Worm (Caenorhabditis elegans) whole organism, L4 larva: ENCODE measurements around the gene Y53C12B.1.
A peak's percentile ranks its signal among the peaks of the same experiment; 100 is the strongest.

Source experiments
- D1046.2 ChIP-seq: fragments of 200-800 bp; sonication (Bioruptor generic); IDR thresholded peaks from 2 replicates; pipeline ENCODE4 v1.3.6; 2022; ENCODE audit warnings: missing genetic modification characterization, missing compliant biosample characterization
- F26F4.8 ChIP-seq: fragments of 200-800 bp; sonication (Bioruptor generic); conservative IDR thresholded peaks from 2 replicates; pipeline ENCODE4 v1.3.6; 2022; ENCODE audit warnings: missing genetic modification characterization, missing compliant biosample characterization
- F49E8.2 ChIP-seq: sonication (generic microtip); optimal IDR thresholded peaks from 2 replicates; lab custom pipeline; 2016; ENCODE audit warnings: missing compliant biosample characterization, mild to moderate bottlenecking, missing genetic modification characterization, borderline replicate concordance
- T26A8.4 ChIP-seq: fragments of 200-800 bp; sonication (Bioruptor generic); IDR thresholded peaks from 2 replicates; pipeline ENCODE4 v1.3.6; 2022; ENCODE audit warnings: missing genetic modification characterization, missing compliant biosample characterization
- ZK337.2 ChIP-seq: fragments of 200-800 bp; sonication (Bioruptor generic); IDR thresholded peaks from 2 replicates; pipeline ENCODE4 v1.3.6; 2022; ENCODE audit warnings: missing genetic modification reagents, missing genetic modification characterization, missing compliant biosample characterization
- aha-1 ChIP-seq: fragments of 150-350 bp; peaks from one replicate; lab custom pipeline; 2014; ENCODE audit warnings: missing biosample characterization, missing genetic modification characterization
- attf-4 ChIP-seq: sonication (generic microtip); optimal IDR thresholded peaks from 3 replicates; lab custom pipeline; 2017; ENCODE audit warnings: missing biosample characterization, missing genetic modification characterization
- ceh-20 ChIP-seq: fragments of 200-800 bp; sonication (Bioruptor generic); IDR thresholded peaks from 2 replicates; pipeline ENCODE4 v1.3.6; 2022; ENCODE audit warnings: missing genetic modification reagents, missing genetic modification characterization, missing compliant biosample characterization
- ceh-28 ChIP-seq: fragments of 150-350 bp; optimal IDR thresholded peaks from 2 replicates; lab custom pipeline; 2014; ENCODE audit warnings: missing biosample characterization, missing genetic modification reagents, missing genetic modification characterization
- ceh-32 ChIP-seq: sonication (generic microtip); optimal IDR thresholded peaks from 2 replicates; lab custom pipeline; 2016; ENCODE audit warnings: mild to moderate bottlenecking, missing genetic modification characterization, missing compliant biosample characterization; ENCODE audit not compliant: poor library complexity
- ceh-62 ChIP-seq: sonication (generic microtip); optimal IDR thresholded peaks from 2 replicates; lab custom pipeline; 2017; ENCODE audit warnings: missing biosample characterization, missing genetic modification characterization
- ceh-82 ChIP-seq: sonication (generic microtip); optimal IDR thresholded peaks from 2 replicates; lab custom pipeline; 2017; ENCODE audit warnings: missing biosample characterization, missing genetic modification characterization
- cey-2 ChIP-seq: sonication (generic microtip); optimal IDR thresholded peaks from 3 replicates; lab custom pipeline; 2017; ENCODE audit warnings: missing genetic modification characterization, mild to moderate bottlenecking, missing compliant biosample characterization, antibody characterized with exemption, borderline replicate concordance; ENCODE audit not compliant: insufficient read depth
- daf-16 ChIP-seq, 3 experiments: sonication (generic microtip); optimal IDR thresholded peaks; 2 replicates each; lab custom pipeline; 2016 to 2017; ENCODE audit warnings: missing genetic modification characterization in 3 of 3, missing genetic modification reagents in 3 of 3, mild to moderate bottlenecking in 2 of 3, missing compliant biosample characterization in 2 of 3, missing biosample characterization in 1 of 3, moderate library complexity in 1 of 3
- dmd-9 ChIP-seq: fragments of 200-800 bp; sonication (Bioruptor generic); IDR thresholded peaks from 2 replicates; pipeline ENCODE4 v1.3.6; 2022; ENCODE audit warnings: missing genetic modification reagents, missing genetic modification characterization, missing compliant biosample characterization
- dpl-1 ChIP-seq: fragments of 150-350 bp; optimal IDR thresholded peaks from 2 replicates; lab custom pipeline; 2014; ENCODE audit warnings: missing biosample characterization, missing genetic modification reagents, missing genetic modification characterization
- dve-1 ChIP-seq: sonication (generic microtip); optimal IDR thresholded peaks from 2 replicates; lab custom pipeline; 2017; ENCODE audit warnings: antibody characterized with exemption, mild to moderate bottlenecking, missing genetic modification characterization, missing compliant biosample characterization; ENCODE audit not compliant: insufficient read depth
- fkh-10 ChIP-seq: fragments of 150-350 bp; optimal IDR thresholded peaks from 2 replicates; lab custom pipeline; 2014; ENCODE audit warnings: missing biosample characterization, missing genetic modification reagents, missing genetic modification characterization
- hlh-11 ChIP-seq: fragments of 200-800 bp; sonication (Bioruptor generic); optimal IDR thresholded peaks from 2 replicates; lab custom pipeline; 2018; ENCODE audit warnings: mild to moderate bottlenecking, missing genetic modification characterization, missing compliant biosample characterization
- hlh-30 ChIP-seq: sonication (generic microtip); optimal IDR thresholded peaks from 2 replicates; lab custom pipeline; 2017; ENCODE audit warnings: antibody characterized with exemption, mild to moderate bottlenecking, missing genetic modification characterization, missing compliant biosample characterization; ENCODE audit not compliant: insufficient read depth
- lim-7 ChIP-seq: fragments of 200-800 bp; sonication (Bioruptor generic); IDR thresholded peaks from 2 replicates; pipeline ENCODE4 v1.3.6; 2022; ENCODE audit warnings: missing genetic modification characterization, missing compliant biosample characterization
- lin-13 ChIP-seq: fragments of 150-350 bp; optimal IDR thresholded peaks from 2 replicates; lab custom pipeline; 2014; ENCODE audit warnings: missing biosample characterization, missing genetic modification reagents, missing genetic modification characterization
- lin-39 ChIP-seq: fragments of 150-350 bp; optimal IDR thresholded peaks from 2 replicates; lab custom pipeline; 2014; ENCODE audit warnings: missing biosample characterization, missing genetic modification reagents, missing genetic modification characterization
- lir-3 ChIP-seq: sonication (generic microtip); optimal IDR thresholded peaks from 2 replicates; lab custom pipeline; 2016; ENCODE audit warnings: mild to moderate bottlenecking, missing genetic modification characterization, missing compliant biosample characterization
- madf-9 ChIP-seq: fragments of 200-800 bp; sonication (Bioruptor generic); conservative IDR thresholded peaks from 2 replicates; pipeline ENCODE4 v1.3.6; 2022; ENCODE audit warnings: missing genetic modification reagents, missing genetic modification characterization, missing compliant biosample characterization
- mep-1 ChIP-seq: fragments of 150-350 bp; sonication (generic microtip); optimal IDR thresholded peaks from 3 replicates; lab custom pipeline; 2014; ENCODE audit warnings: missing biosample characterization, missing genetic modification characterization
- mes-2 ChIP-seq: sonication (generic microtip); optimal IDR thresholded peaks from 2 replicates; lab custom pipeline; 2016; ENCODE audit warnings: missing genotype, mild to moderate bottlenecking, missing genetic modification characterization, missing compliant biosample characterization; ENCODE audit not compliant: poor library complexity, severe bottlenecking
- mxl-3 ChIP-seq: fragments of 200-800 bp; sonication (Bioruptor generic); optimal IDR thresholded peaks from 2 replicates; lab custom pipeline; 2018; ENCODE audit warnings: mild to moderate bottlenecking, missing genetic modification characterization, missing compliant biosample characterization
- nhr-10 ChIP-seq: fragments of 150-350 bp; optimal IDR thresholded peaks from 2 replicates; lab custom pipeline; 2014; ENCODE audit warnings: missing biosample characterization, missing genetic modification characterization
- nhr-237 ChIP-seq: sonication (generic microtip); optimal IDR thresholded peaks from 2 replicates; lab custom pipeline; 2017; ENCODE audit warnings: missing biosample characterization, missing genetic modification characterization
- nhr-25 ChIP-seq: sonication (generic microtip); optimal IDR thresholded peaks from 2 replicates; lab custom pipeline; 2017; ENCODE audit warnings: missing genetic modification characterization, mild to moderate bottlenecking, missing compliant biosample characterization, antibody characterized with exemption, moderate library complexity, borderline replicate concordance; ENCODE audit not compliant: insufficient read depth
- nhr-41 ChIP-seq: fragments of 200-800 bp; sonication (Bioruptor generic); IDR thresholded peaks from 2 replicates; pipeline ENCODE4 v1.3.6; 2022; ENCODE audit warnings: missing genetic modification reagents, missing genetic modification characterization, missing compliant biosample characterization
- nhr-77 ChIP-seq: fragments of 150-350 bp; optimal IDR thresholded peaks from 2 replicates; lab custom pipeline; 2014; ENCODE audit warnings: missing biosample characterization, missing genetic modification characterization
- pha-4 ChIP-seq, 2 experiments: fragments of 150-350 bp in 1 of 2; fragments of 200-800 bp in 1 of 2; sonication (Bioruptor generic) in 1 of 2; IDR thresholded peaks in 1 of 2; optimal IDR thresholded peaks in 1 of 2; 2 replicates each; pipeline versions ENCODE4 v1.3.6 to Lab custom; 2014 to 2022; ENCODE audit warnings: missing genetic modification characterization in 2 of 2, missing genetic modification reagents in 2 of 2, missing biosample characterization in 1 of 2, missing compliant biosample characterization in 1 of 2
- php-3 ChIP-seq: fragments of 200-800 bp; sonication (Bioruptor generic); IDR thresholded peaks from 2 replicates; pipeline ENCODE4 v1.3.6; 2022; ENCODE audit warnings: missing genetic modification reagents, missing genetic modification characterization, missing compliant biosample characterization
- pqm-1 ChIP-seq: sonication (generic microtip); optimal IDR thresholded peaks from 2 replicates; lab custom pipeline; 2017; ENCODE audit warnings: missing biosample characterization, missing genetic modification characterization
- rbr-2 ChIP-seq: sonication (generic microtip); optimal IDR thresholded peaks from 2 replicates; lab custom pipeline; 2016; ENCODE audit warnings: missing genotype, missing genetic modification characterization, missing compliant biosample characterization
- saeg-2 ChIP-seq: fragments of 200-800 bp; sonication (Bioruptor generic); IDR thresholded peaks from 2 replicates; pipeline ENCODE4 v1.3.6; 2022; ENCODE audit warnings: missing genetic modification reagents, missing genetic modification characterization, missing compliant biosample characterization
- sdz-12 ChIP-seq: fragments of 200-800 bp; sonication (Bioruptor generic); optimal IDR thresholded peaks from 2 replicates; lab custom pipeline; 2018; ENCODE audit warnings: mild to moderate bottlenecking, missing genetic modification characterization, missing compliant biosample characterization
- skn-1 ChIP-seq: fragments of 150-350 bp; optimal IDR thresholded peaks from 2 replicates; lab custom pipeline; 2014; ENCODE audit warnings: missing biosample characterization, missing genetic modification characterization
- snpc-1.2 ChIP-seq: fragments of 200-800 bp; sonication (Bioruptor generic); IDR thresholded peaks from 2 replicates; pipeline ENCODE4 v1.3.6; 2022; ENCODE audit warnings: missing genetic modification reagents, missing genetic modification characterization, missing compliant biosample characterization
- snpc-4 ChIP-seq: fragments of 150-350 bp; optimal IDR thresholded peaks from 2 replicates; lab custom pipeline; 2014; ENCODE audit warnings: missing biosample characterization, missing genetic modification characterization
- spr-1 ChIP-seq: sonication (generic microtip); optimal IDR thresholded peaks from 2 replicates; lab custom pipeline; 2016; ENCODE audit warnings: mild to moderate bottlenecking, missing genetic modification characterization, missing compliant biosample characterization
- tag-97 ChIP-seq: fragments of 200-800 bp; sonication (Bioruptor generic); IDR thresholded peaks from 2 replicates; pipeline ENCODE4 v1.3.6; 2022; ENCODE audit warnings: missing genetic modification characterization, missing compliant biosample characterization
- tra-1 ChIP-seq: fragments of 200-800 bp; sonication (Bioruptor generic); IDR thresholded peaks from 2 replicates; pipeline ENCODE4 v1.3.6; 2022; ENCODE audit warnings: missing genetic modification reagents, missing genetic modification characterization, missing compliant biosample characterization
- vab-7 ChIP-seq: fragments of 200-800 bp; sonication (Bioruptor generic); IDR thresholded peaks from 2 replicates; pipeline ENCODE4 v1.3.6; 2022; ENCODE audit warnings: missing genetic modification reagents, missing genetic modification characterization, missing compliant biosample characterization
- zfp-2 ChIP-seq: sonication (generic microtip); optimal IDR thresholded peaks from 2 replicates; lab custom pipeline; 2016; ENCODE audit warnings: mild to moderate bottlenecking, missing genetic modification characterization, missing compliant biosample characterization
- zfp-3 ChIP-seq: fragments of 200-800 bp; sonication (Bioruptor generic); conservative IDR thresholded peaks from 2 replicates; pipeline ENCODE4 v1.3.6; 2022; ENCODE audit warnings: missing genetic modification reagents, missing genetic modification characterization, missing compliant biosample characterization
- ztf-11 ChIP-seq: fragments of 150-350 bp; optimal IDR thresholded peaks from 2 replicates; lab custom pipeline; 2014; ENCODE audit warnings: missing biosample characterization, missing genetic modification characterization
- ztf-7 ChIP-seq: fragments of 150-350 bp; optimal IDR thresholded peaks from 2 replicates; lab custom pipeline; 2014; ENCODE audit warnings: missing biosample characterization, missing genetic modification characterization

Y53C12B.1 gene

DNA sequence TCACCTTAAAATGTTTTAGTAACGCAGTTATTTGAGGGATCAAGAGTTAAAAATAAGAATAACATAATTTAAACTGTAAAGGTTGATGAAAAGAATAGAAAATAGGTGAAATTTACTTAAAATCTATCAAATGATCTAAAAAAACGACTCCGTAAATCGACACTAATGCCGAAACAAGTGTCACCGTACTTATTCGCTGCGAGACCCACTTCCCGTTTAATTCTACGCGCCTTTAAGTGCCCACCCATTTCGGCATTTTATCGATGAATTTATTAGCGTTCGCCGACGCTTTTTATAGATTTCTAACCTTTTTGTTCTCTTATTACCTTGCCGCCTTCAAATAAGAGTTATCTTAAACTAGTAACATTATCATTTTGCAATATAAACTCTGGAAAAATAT is at the start of gene Y53C12B.1, which contains the start of gene nos-3 (continued):
- TF ChIP-seq fkh-10 (GFP tag; lab: Kevin White, UChicago) (peak; percentile 24), daf-16 (GFP tag; optimal IDR thresholded peaks at IDR 0.05; lab: Kevin White, UChicago) (no peak), daf-16 (tag; optimal IDR thresholded peaks at IDR 0.05; lab: Kevin White, UChicago) (peak; percentile 51), mxl-3 (GFP tag; lab: Kevin White, UChicago) (no peak), dve-1 (peak; percentile 73), skn-1 (no peak), rbr-2 (tag; lab: Kevin White, UChicago) (peak; percentile 45), spr-1 (tag; lab: Kevin White, UChicago) (no peak), lir-3 (tag; lab: Kevin White, UChicago) (no peak), saeg-2 (no peak), php-3 (0 out of 2 replicates have a peak, but pooled peaks have one; percentile 16), ceh-62 (tag; lab: Kevin White, UChicago) (no peak), nhr-237 (tag; lab: Kevin White, UChicago) (no peak), snpc-4 (tag; lab: Kevin White, UChicago) (no peak), mes-2 (tag; lab: Kevin White, UChicago) (peak; percentile 92), lin-13 (peak; percentile 59), D1046.2 (peak; percentile 97), cey-2 (tag; lab: Kevin White, UChicago) (no peak), dmd-9 (GFP tag; lab: Robert Waterston, UW) (no peak), snpc-1.2 (GFP tag; lab: Robert Waterston, UW) (no peak), dpl-1 (GFP tag; lab: Kevin White, UChicago) (peak; percentile 80), nhr-10 (no peak), lin-39 (tag; lab: Kevin White, UChicago) (no peak), T26A8.4 (GFP tag; lab: Robert Waterston, UW) (peak; percentile 12; the same call in 1 of the 2 replicates), F26F4.8 (GFP tag; lab: Robert Waterston, UW) (no peak), ztf-7 (tag; lab: Kevin White, UChicago) (peak; percentile 20), ceh-20 (GFP tag; lab: Robert Waterston, UW) (0 out of 2 replicates have a peak, but pooled peaks have one; percentile 13), tra-1 (GFP tag; lab: Robert Waterston, UW) (0 out of 2 replicates have a peak, but pooled peaks have one; percentile 34), ztf-11 (no peak), attf-4 (no peak), F49E8.2 (no peak), aha-1 (no peak), nhr-25 (tag; lab: Kevin White, UChicago) (peak; percentile 85), tag-97 (GFP tag; lab: Robert Waterston, UW) (no peak), ZK337.2 (no peak), mep-1 (peak; percentile 80), hlh-11 (tag; lab: Kevin White, UChicago) (peak; percentile 62), vab-7 (GFP tag; lab: Robert Waterston, UW) (no peak), lim-7 (GFP tag; lab: Robert Waterston, UW) (no peak), nhr-41 (GFP tag; lab: Robert Waterston, UW) (no peak), zfp-3 (GFP tag; lab: Robert Waterston, UW) (no peak), sdz-12 (GFP tag; lab: Kevin White, UChicago) (no peak), nhr-77 (tag; lab: Kevin White, UChicago) (peak; percentile 59), hlh-30 (tag; lab: Kevin White, UChicago) (peak; percentile 76), pha-4 (GFP tag; IDR thresholded peaks at IDR 0.05; lab: Robert Waterston, UW) (no peak), pha-4 (tag; optimal IDR thresholded peaks at IDR 0.05; lab: Kevin White, UChicago) (peak; percentile 79), zfp-2 (no peak), pqm-1 (tag; lab: Kevin White, UChicago) (no peak), ceh-32 (tag; lab: Kevin White, UChicago) (no peak), madf-9 (no peak), ceh-28 (tag; lab: Kevin White, UChicago) (no peak), ceh-82 (tag; lab: Kevin White, UChicago) (no peak)
